Fruit fly (Drosophila melanogaster): ENCODE measurements around the gene CDase.

CDase gene

dm6 chr3R:30459066-30459935, at the start of gene CDase, which contains the start of gene CG2224:
TSS of gene CDase (plus strand) at chr3R:30459521.
TSS of gene CG2224 (minus strand) at chr3R:30459300.
- TF ChIP-seq woc (GFP tag; optimal IDR thresholded peaks at IDR 0.05) (no peak), HLH106 (tag; optimal IDR thresholded peaks at IDR 0.05) (no peak), psq (GFP tag; optimal IDR thresholded peaks at IDR 0.05) (no peak), dsf (GFP tag; optimal IDR thresholded peaks at IDR 0.05; ENCODE audit: borderline replicate concordance) (no peak), tai (GFP tag; optimal IDR thresholded peaks at IDR 0.05) (no peak), usp (GFP tag; optimal IDR thresholded peaks at IDR 0.05) (no peak), CG9705 (GFP tag; optimal IDR thresholded peaks at IDR 0.05) (no peak), CG32264 (GFP tag; optimal IDR thresholded peaks at IDR 0.05) (no peak), brk (GFP tag; optimal IDR thresholded peaks at IDR 0.05) (no peak), Myc (optimal IDR thresholded peaks at IDR 0.05) (no peak), ey (GFP tag; optimal IDR thresholded peaks at IDR 0.05) (no peak), jim (GFP tag; optimal IDR thresholded peaks at IDR 0.05) (no peak), pan (optimal IDR thresholded peaks at IDR 0.05) (no peak), br (GFP tag; optimal IDR thresholded peaks at IDR 0.05) (no peak), rgr (GFP tag; optimal IDR thresholded peaks at IDR 0.05) (no peak), sage (GFP tag; optimal IDR thresholded peaks at IDR 0.05) (no peak)

dm6 chr3R:30413795-30414194, 45.5 kb upstream of the CDase start:
- peak; percentile 6 for TF ChIP-seq Sp1 (GFP tag; optimal IDR thresholded peaks at IDR 0.05)
- peak; percentile 56 for TF ChIP-seq h (GFP tag; optimal IDR thresholded peaks at IDR 0.05)
- peak; percentile 46 for TF ChIP-seq ey (GFP tag; optimal IDR thresholded peaks at IDR 0.05)
- no peak for TF ChIP-seq tai (GFP tag; optimal IDR thresholded peaks at IDR 0.05)
- TF ChIP-seq HLH106 (tag; optimal IDR thresholded peaks at IDR 0.05) = peak; percentile 27
- TF ChIP-seq Rel (GFP tag; optimal IDR thresholded peaks at IDR 0.05) = no peak
- TF ChIP-seq Rel (tag; optimal IDR thresholded peaks at IDR 0.05) = no peak
- peak; percentile 9 for TF ChIP-seq Hnf4 (GFP tag; optimal IDR thresholded peaks at IDR 0.05)
- peak; percentile 60 for TF ChIP-seq rgr (GFP tag; optimal IDR thresholded peaks at IDR 0.05)
- peak; percentile 55 for TF ChIP-seq OdsH (GFP tag; optimal IDR thresholded peaks at IDR 0.05)
- peak; percentile 57 for TF ChIP-seq br (GFP tag; optimal IDR thresholded peaks at IDR 0.05)
- peak; percentile 9 for TF ChIP-seq woc (GFP tag; optimal IDR thresholded peaks at IDR 0.05)
- no peak for TF ChIP-seq sv (GFP tag; optimal IDR thresholded peaks at IDR 0.05)
- TF ChIP-seq foxo (GFP tag; optimal IDR thresholded peaks at IDR 0.05) = peak in 1 of 2 experiments; percentile 70
- TF ChIP-seq CG9705 (GFP tag; optimal IDR thresholded peaks at IDR 0.05) = no peak
- TF ChIP-seq fru (GFP tag; optimal IDR thresholded peaks at IDR 0.05) = peak; percentile 44
- TF ChIP-seq dsf (GFP tag; optimal IDR thresholded peaks at IDR 0.05; ENCODE audit: borderline replicate concordance) = no peak
- TF ChIP-seq dmrt93B (GFP tag; optimal IDR thresholded peaks at IDR 0.05) = peak; percentile 0

dm6 chr3R:30416765-30417274, 42.5 kb upstream of the CDase start:
- TF ChIP-seq Sp1 (GFP tag; optimal IDR thresholded peaks at IDR 0.05) = no peak
- no peak for TF ChIP-seq ey (GFP tag; optimal IDR thresholded peaks at IDR 0.05)
- TF ChIP-seq Jra (GFP tag; optimal IDR thresholded peaks at IDR 0.05) = no peak
- TF ChIP-seq tai (GFP tag; optimal IDR thresholded peaks at IDR 0.05) = no peak
- TF ChIP-seq CG9705 (GFP tag; optimal IDR thresholded peaks at IDR 0.05) = no peak
- no peak for TF ChIP-seq sage (GFP tag; optimal IDR thresholded peaks at IDR 0.05)
- no peak for TF ChIP-seq jim (GFP tag; optimal IDR thresholded peaks at IDR 0.05)
- TF ChIP-seq N (GFP tag; optimal IDR thresholded peaks at IDR 0.05) = no peak
- TF ChIP-seq Mio (GFP tag; optimal IDR thresholded peaks at IDR 0.05) = no peak
- no peak for TF ChIP-seq Rel (GFP tag; optimal IDR thresholded peaks at IDR 0.05)
- TF ChIP-seq Rel (tag; optimal IDR thresholded peaks at IDR 0.05) = no peak
- no peak for TF ChIP-seq dmrt93B (GFP tag; optimal IDR thresholded peaks at IDR 0.05)
- TF ChIP-seq fru (GFP tag; optimal IDR thresholded peaks at IDR 0.05) = no peak
- TF ChIP-seq Hr78 (GFP tag; optimal IDR thresholded peaks at IDR 0.05) = no peak
- TF ChIP-seq lola (GFP tag; optimal IDR thresholded peaks at IDR 0.05) = no peak
- TF ChIP-seq CG32264 (GFP tag; optimal IDR thresholded peaks at IDR 0.05) = no peak
- TF ChIP-seq Dif (GFP tag; optimal IDR thresholded peaks at IDR 0.05; ENCODE audit: partially characterized antibody) = no peak
- no peak for TF ChIP-seq OdsH (GFP tag; optimal IDR thresholded peaks at IDR 0.05)
- TF ChIP-seq Abd-B (GFP tag; optimal IDR thresholded peaks at IDR 0.05) = no peak
- no peak for TF ChIP-seq pan (optimal IDR thresholded peaks at IDR 0.05)

- no peak for TF ChIP-seq Sp1 (GFP tag; optimal IDR thresholded peaks at IDR 0.05)
- no peak for TF ChIP-seq Dfd (GFP tag; optimal IDR thresholded peaks at IDR 0.05)
- TF ChIP-seq Mio (GFP tag; optimal IDR thresholded peaks at IDR 0.05) = no peak
- no peak for TF ChIP-seq Rel (GFP tag; optimal IDR thresholded peaks at IDR 0.05)
- peak; percentile 98 for TF ChIP-seq Rel (tag; optimal IDR thresholded peaks at IDR 0.05)
- no peak for TF ChIP-seq usp (GFP tag; optimal IDR thresholded peaks at IDR 0.05)
- TF ChIP-seq h (GFP tag; optimal IDR thresholded peaks at IDR 0.05) = no peak
- no peak for TF ChIP-seq dmrt93B (GFP tag; optimal IDR thresholded peaks at IDR 0.05)
- no peak for TF ChIP-seq GATAd (GFP tag; optimal IDR thresholded peaks at IDR 0.05)
These were observed 40.1 kb upstream of the CDase start for dm6 chr3R:30419216-30419615.
